Worm (Caenorhabditis elegans) whole organism, L3 larva: ENCODE results near the gene H43I07.4.

ENCODE experiments used
- R02D3.7 ChIP-seq: fragments of 150-350 bp; optimal IDR thresholded peaks from 2 replicates; lab custom pipeline; 2014; ENCODE audit warnings: missing biosample characterization, missing genetic modification characterization
- aly-2 ChIP-seq: fragments of 150-350 bp; optimal IDR thresholded peaks from 2 replicates; lab custom pipeline; 2014; ENCODE audit warnings: missing biosample characterization, missing genetic modification characterization
- ama-1 ChIP-seq: fragments of 150-350 bp; optimal IDR thresholded peaks from 2 replicates; lab custom pipeline; 2018
- ceh-16 ChIP-seq: sonication (generic microtip); optimal IDR thresholded peaks from 2 replicates; lab custom pipeline; 2017; ENCODE audit warnings: missing biosample characterization, missing genetic modification characterization
- ceh-28 ChIP-seq: fragments of 150-350 bp; optimal IDR thresholded peaks from 2 replicates; lab custom pipeline; 2014; ENCODE audit warnings: missing biosample characterization, missing genetic modification reagents, missing genetic modification characterization
- egl-5 ChIP-seq: fragments of 150-350 bp; optimal IDR thresholded peaks from 2 replicates; lab custom pipeline; 2017; ENCODE audit warnings: missing biosample characterization, missing genetic modification reagents, missing genetic modification characterization, inconsistent platforms
- elt-2 ChIP-seq: sonication (generic microtip); optimal IDR thresholded peaks from 2 replicates; lab custom pipeline; 2016; ENCODE audit warnings: missing genetic modification reagents, mild to moderate bottlenecking, missing genetic modification characterization, missing compliant biosample characterization
- elt-3 ChIP-seq, 3 experiments: fragments of 150-350 bp in 1 of 3; sonication (generic microtip) in 2 of 3; optimal IDR thresholded peaks; 2 replicates in 2 of 3; 4 replicates in 1 of 3; lab custom pipeline; 2014 to 2017; ENCODE audit warnings: missing biosample characterization in 3 of 3, missing genetic modification characterization in 3 of 3
- eor-1 ChIP-seq, 2 experiments: fragments of 150-350 bp; optimal IDR thresholded peaks; 2 replicates each; lab custom pipeline; 2014 to 2018; ENCODE audit warnings: missing biosample characterization in 2 of 2, missing genetic modification characterization in 2 of 2
- fkh-2 ChIP-seq: fragments of 150-350 bp; optimal IDR thresholded peaks from 2 replicates; lab custom pipeline; 2014; ENCODE audit warnings: missing biosample characterization, missing genetic modification reagents, missing genetic modification characterization
- fos-1 ChIP-seq: fragments of 150-350 bp; optimal IDR thresholded peaks from 2 replicates; lab custom pipeline; 2014; ENCODE audit warnings: missing biosample characterization, missing genetic modification characterization
- hmg-11 ChIP-seq: sonication (generic microtip); optimal IDR thresholded peaks from 2 replicates; lab custom pipeline; 2016; ENCODE audit warnings: missing genetic modification characterization, missing compliant biosample characterization
- jun-1 ChIP-seq: fragments of 150-350 bp; optimal IDR thresholded peaks from 2 replicates; lab custom pipeline; 2014; ENCODE audit warnings: missing biosample characterization, missing genetic modification reagents, missing genetic modification characterization
- lin-39 ChIP-seq: fragments of 150-350 bp; optimal IDR thresholded peaks from 2 replicates; lab custom pipeline; 2018; ENCODE audit warnings: missing biosample characterization, missing genetic modification reagents, missing genetic modification characterization
- mdl-1 ChIP-seq: fragments of 150-350 bp; optimal IDR thresholded peaks from 2 replicates; lab custom pipeline; 2014; ENCODE audit warnings: missing biosample characterization, missing genetic modification characterization
- mml-1 ChIP-seq: fragments of 150-350 bp; sonication (generic microtip); optimal IDR thresholded peaks from 3 replicates; lab custom pipeline; 2014; ENCODE audit warnings: missing biosample characterization, missing genetic modification characterization
- nfya-1 ChIP-seq: sonication (generic microtip); optimal IDR thresholded peaks from 2 replicates; lab custom pipeline; 2017; ENCODE audit warnings: missing genetic modification characterization, mild to moderate bottlenecking, missing compliant biosample characterization, antibody characterized with exemption, moderate library complexity; ENCODE audit not compliant: insufficient read depth
- nhr-11 ChIP-seq: fragments of 150-350 bp; optimal IDR thresholded peaks from 2 replicates; lab custom pipeline; 2014; ENCODE audit warnings: missing biosample characterization, missing genetic modification characterization
- nhr-12 ChIP-seq: fragments of 150-350 bp; optimal IDR thresholded peaks from 2 replicates; lab custom pipeline; 2014; ENCODE audit warnings: missing biosample characterization, missing genetic modification characterization
- nhr-23 ChIP-seq: fragments of 150-350 bp; optimal IDR thresholded peaks from 2 replicates; lab custom pipeline; 2014; ENCODE audit warnings: missing biosample characterization, missing genetic modification reagents, missing genetic modification characterization
- nhr-237 ChIP-seq: fragments of 150-350 bp; optimal IDR thresholded peaks from 2 replicates; lab custom pipeline; 2014; ENCODE audit warnings: missing biosample characterization, missing genetic modification characterization
- nhr-25 ChIP-seq: sonication (generic microtip); optimal IDR thresholded peaks from 2 replicates; lab custom pipeline; 2017; ENCODE audit warnings: missing biosample characterization, missing genetic modification characterization
- nhr-28 ChIP-seq: fragments of 150-350 bp; optimal IDR thresholded peaks from 2 replicates; lab custom pipeline; 2014; ENCODE audit warnings: missing biosample characterization, missing genetic modification characterization
- nhr-67 ChIP-seq: fragments of 150-350 bp; optimal IDR thresholded peaks from 2 replicates; lab custom pipeline; 2014; ENCODE audit warnings: missing biosample characterization, missing genetic modification characterization
- nhr-76 ChIP-seq: fragments of 150-350 bp; sonication (generic microtip); optimal IDR thresholded peaks from 5 replicates; lab custom pipeline; 2014; ENCODE audit warnings: missing biosample characterization, missing genetic modification characterization
- pha-4 ChIP-seq: fragments of 150-350 bp; optimal IDR thresholded peaks from 2 replicates; lab custom pipeline; 2014; ENCODE audit warnings: missing biosample characterization, missing genetic modification reagents, missing genetic modification characterization
- pqm-1 ChIP-seq: fragments of 150-350 bp; optimal IDR thresholded peaks from 2 replicates; lab custom pipeline; 2017; ENCODE audit warnings: missing biosample characterization, missing genetic modification characterization, inconsistent platforms
- sea-2 ChIP-seq: fragments of 150-350 bp; sonication (generic microtip); optimal IDR thresholded peaks from 4 replicates; lab custom pipeline; 2014; ENCODE audit warnings: missing biosample characterization, missing genetic modification reagents, missing genetic modification characterization
- skn-1 ChIP-seq: fragments of 150-350 bp; optimal IDR thresholded peaks from 2 replicates; lab custom pipeline; 2014; ENCODE audit warnings: missing biosample characterization, missing genetic modification characterization
- tbx-2 ChIP-seq: sonication (generic microtip); optimal IDR thresholded peaks from 2 replicates; lab custom pipeline; 2016; ENCODE audit warnings: mild to moderate bottlenecking, missing genetic modification characterization, missing compliant biosample characterization
- unc-39 ChIP-seq: sonication (generic microtip); optimal IDR thresholded peaks from 4 replicates; lab custom pipeline; 2017; ENCODE audit warnings: missing biosample characterization, missing genetic modification characterization
- unc-62 ChIP-seq: fragments of 150-350 bp; sonication (generic microtip); optimal IDR thresholded peaks from 4 replicates; lab custom pipeline; 2014; ENCODE audit warnings: missing biosample characterization, missing genetic modification reagents, missing genetic modification characterization
- zag-1 ChIP-seq: fragments of 150-350 bp; optimal IDR thresholded peaks from 2 replicates; lab custom pipeline; 2014; ENCODE audit warnings: missing biosample characterization, missing genetic modification characterization

H43I07.4 gene

DNA sequence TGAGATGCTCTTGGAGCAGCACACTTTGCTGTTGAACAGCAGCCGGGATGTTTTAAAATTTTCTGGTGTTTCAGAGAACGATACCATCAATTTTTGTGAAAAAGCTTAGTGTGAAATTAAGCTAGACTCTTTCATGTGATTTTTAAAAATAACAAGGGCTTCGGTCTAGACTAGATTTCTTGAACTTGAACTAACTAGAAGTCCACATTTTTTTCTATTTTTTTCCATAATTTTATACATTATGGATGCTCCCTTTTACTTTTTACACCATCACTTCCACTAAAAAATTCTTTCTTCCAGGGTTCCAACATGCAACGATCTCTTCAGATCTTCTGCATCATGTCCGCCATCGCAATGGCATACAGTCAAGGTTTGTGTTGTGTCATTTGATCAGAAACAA lies 20.2 kb downstream of the H43I07.4 start, which contains the start of gene nlp-13:
Gene nlp-13 (plus strand): TSS at position 301 of the 400 bp plus-strand sequence.
- TF ChIP-seq nhr-76 (tag; lab: Kevin White, UChicago) (no peak), unc-39 (no peak), nhr-23 (tag; lab: Kevin White, UChicago) (no peak), ama-1 (lab: Kevin White, UChicago) (no peak), pha-4 (tag; lab: Kevin White, UChicago) (no peak), pqm-1 (tag; lab: Kevin White, UChicago) (no peak), nhr-237 (tag; lab: Kevin White, UChicago) (no peak), ceh-28 (tag; lab: Kevin White, UChicago) (no peak), egl-5 (tag; lab: Kevin White, UChicago) (no peak), aly-2 (tag; lab: Kevin White, UChicago) (no peak), R02D3.7 (tag; lab: Kevin White, UChicago) (no peak), nhr-67 (tag; lab: Kevin White, UChicago) (no peak), fkh-2 (tag; lab: Kevin White, UChicago) (no peak), nhr-28 (tag; lab: Kevin White, UChicago) (no peak), tbx-2 (tag; lab: Kevin White, UChicago) (no peak)
- TF ChIP-seq, all 47 proteins: peak for 0

ce11 chrV:4240292-4240691 lies 24.3 kb downstream of the H43I07.4 start, which contains the start of gene srh-204:
TSS of gene srh-204 (minus strand) at chrV:4240392.
- TF ChIP-seq elt-3 (tag; optimal IDR thresholded peaks at IDR 0.05; lab: Kevin White, UChicago) = no peak

DNA sequence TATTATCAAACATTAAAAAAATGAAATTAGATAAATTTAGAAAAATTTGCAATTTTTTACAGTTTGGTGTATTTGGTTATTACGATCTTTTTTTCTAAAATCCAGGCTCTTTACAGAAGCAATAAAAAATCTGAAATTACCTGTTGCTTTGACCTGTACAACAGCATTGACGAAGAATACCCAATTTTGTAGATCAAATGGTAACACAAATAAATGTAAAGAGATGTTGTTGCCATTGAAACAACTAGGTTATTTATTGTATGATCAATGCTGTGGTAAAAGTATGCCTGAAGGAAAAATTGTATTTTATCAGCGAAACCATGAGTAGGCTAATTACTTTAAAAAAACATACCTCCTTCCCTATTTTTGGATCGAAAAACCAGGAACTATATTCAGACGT lies 25.6 kb downstream of the H43I07.4 start:
- no peak for TF ChIP-seq fos-1
- TF ChIP-seq nhr-28 (tag; lab: Kevin White, UChicago) = no peak
- TF ChIP-seq nhr-12 (tag; lab: Kevin White, UChicago) = no peak

ce11 chrV:4242431-4242830 lies 26.5 kb downstream of the H43I07.4 start, which contains the start of gene srt-12:
TSS of gene srt-12 (minus strand) at chrV:4242531.
- TF ChIP-seq nhr-28 (tag; lab: Kevin White, UChicago) = no peak
- TF ChIP-seq unc-62 = no peak
- TF ChIP-seq eor-1 (tag; optimal IDR thresholded peaks at IDR 0.05; lab: Kevin White, UChicago) = no peak
- TF ChIP-seq, all 47 proteins: peak for 0

DNA sequence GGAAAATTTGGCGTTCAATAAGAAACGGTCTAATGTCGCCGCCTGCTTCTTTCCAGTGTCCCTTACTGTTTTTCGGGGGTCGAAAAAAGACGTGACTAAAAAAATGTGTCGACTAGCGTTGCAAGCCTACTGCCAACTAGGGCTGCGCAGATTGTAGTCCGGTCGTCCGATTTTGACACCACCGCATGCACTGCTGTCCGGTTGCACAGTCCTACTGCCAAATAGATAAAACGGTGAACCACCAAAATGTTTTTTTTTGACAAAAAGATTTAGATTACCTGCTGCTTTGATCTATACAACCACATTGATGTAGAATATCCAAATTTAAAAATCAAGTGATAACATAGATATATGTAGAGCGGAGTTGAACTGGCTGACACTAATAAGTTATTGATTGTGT lies 32.4 kb downstream of the H43I07.4 start:
- no peak for TF ChIP-seq fkh-2 (tag; lab: Kevin White, UChicago)
- TF ChIP-seq R02D3.7 (tag; lab: Kevin White, UChicago) = no peak
- no peak for TF ChIP-seq elt-2 (tag; lab: Kevin White, UChicago)
- TF ChIP-seq elt-3 (tag; optimal IDR thresholded peaks at IDR 0.05; lab: Kevin White, UChicago) = no peak
- no peak for TF ChIP-seq mdl-1 (tag; lab: Kevin White, UChicago)
- TF ChIP-seq zag-1 = no peak
- TF ChIP-seq jun-1 = no peak
- TF ChIP-seq nhr-237 (tag; lab: Kevin White, UChicago) = no peak
- TF ChIP-seq lin-39 = no peak
- TF ChIP-seq ceh-16 (tag; lab: Kevin White, UChicago) = no peak

ce11 chrV:4250047-4250446 lies 34.1 kb downstream of the H43I07.4 start, which contains the start of gene srt-13:
TSS of gene srt-13 (minus strand) at chrV:4250147.
- no peak for TF ChIP-seq nhr-11
- TF ChIP-seq unc-62 = no peak
- no peak for TF ChIP-seq nhr-76 (tag; lab: Kevin White, UChicago)
- TF ChIP-seq jun-1 = no peak
- TF ChIP-seq mml-1 (tag; lab: Kevin White, UChicago) = no peak
- no peak for TF ChIP-seq elt-2 (tag; lab: Kevin White, UChicago)
- no peak for TF ChIP-seq R02D3.7 (tag; lab: Kevin White, UChicago)
- no peak for TF ChIP-seq nfya-1
- TF ChIP-seq hmg-11 = no peak
- TF ChIP-seq fkh-2 (tag; lab: Kevin White, UChicago) = no peak
- no peak for TF ChIP-seq unc-39
- no peak for TF ChIP-seq skn-1 (tag; lab: Kevin White, UChicago)
- TF ChIP-seq sea-2 (GFP tag; lab: Kevin White, UChicago) = no peak
- TF ChIP-seq ceh-16 (tag; lab: Kevin White, UChicago) = no peak
- no peak for TF ChIP-seq nhr-25
- no peak for TF ChIP-seq tbx-2 (tag; lab: Kevin White, UChicago)
